Fruit fly (Drosophila melanogaster) whole organism, wandering third instar larva: ENCODE results near the gene Spp.

Source experiments
- Abd-B ChIP-seq: fragments of >200 bp; optimal IDR thresholded peaks from 2 replicates; lab custom pipeline; 2017; ENCODE audit warnings: missing biosample characterization, missing genetic modification characterization
- CG32264 ChIP-seq: fragments of 200-800 bp; sonication (Bioruptor generic); optimal IDR thresholded peaks from 2 replicates; lab custom pipeline; 2016; ENCODE audit warnings: missing biosample characterization, missing genetic modification characterization
- CrebA ChIP-seq: fragments of 200-800 bp; sonication (Bioruptor generic); optimal IDR thresholded peaks from 2 replicates; lab custom pipeline; 2016; ENCODE audit warnings: missing biosample characterization, mild to moderate bottlenecking, missing genetic modification characterization, borderline replicate concordance
- Dfd ChIP-seq: fragments of >200 bp; optimal IDR thresholded peaks from 2 replicates; lab custom pipeline; 2017; ENCODE audit warnings: missing biosample characterization, missing genetic modification characterization
- Dif ChIP-seq: fragments of 200-275, 200-300 bp; sonication (Bioruptor generic); optimal IDR thresholded peaks from 2 replicates; lab custom pipeline; 2018; ENCODE audit warnings: missing biosample characterization, missing genetic modification characterization; ENCODE audit not compliant: partially characterized antibody
- GATAd ChIP-seq: sonication (Bioruptor generic); optimal IDR thresholded peaks from 2 replicates; lab custom pipeline; 2016; ENCODE audit warnings: missing biosample characterization, missing genetic modification characterization
- HLH106 ChIP-seq: fragments of 200-800 bp; optimal IDR thresholded peaks from 3 replicates; lab custom pipeline; 2019; ENCODE audit warnings: missing biosample characterization, mild to moderate bottlenecking, missing genetic modification characterization, moderate library complexity
- Hnf4 ChIP-seq: fragments of 200-800 bp; sonication (Bioruptor generic); optimal IDR thresholded peaks from 2 replicates; lab custom pipeline; 2016; ENCODE audit warnings: missing biosample characterization, mild to moderate bottlenecking, missing genetic modification characterization
- Hr78 ChIP-seq: fragments of >200 bp; optimal IDR thresholded peaks from 2 replicates; lab custom pipeline; 2017; ENCODE audit warnings: missing biosample characterization, missing genetic modification characterization
- Hr83 ChIP-seq: fragments of 200-300 bp; sonication (Bioruptor generic); optimal IDR thresholded peaks from 2 replicates; lab custom pipeline; 2016; ENCODE audit warnings: missing biosample characterization, mild to moderate bottlenecking, missing genetic modification characterization, moderate library complexity; ENCODE audit not compliant: poor library complexity, severe bottlenecking
- Jra ChIP-seq: sonication (Bioruptor generic); optimal IDR thresholded peaks from 2 replicates; lab custom pipeline; 2016; ENCODE audit warnings: missing biosample characterization, missing genetic modification characterization
- Mio ChIP-seq: sonication (Bioruptor generic); optimal IDR thresholded peaks from 2 replicates; lab custom pipeline; 2016; ENCODE audit warnings: missing biosample characterization, missing genetic modification characterization
- Myc ChIP-seq: fragments of >200 bp; optimal IDR thresholded peaks from 2 replicates; lab custom pipeline; 2017
- N ChIP-seq: fragments of >200 bp; optimal IDR thresholded peaks from 2 replicates; lab custom pipeline; 2018; ENCODE audit warnings: missing biosample characterization, missing external identifiers, missing genetic modification characterization
- OdsH ChIP-seq: fragments of 200-800 bp; sonication (Bioruptor generic); optimal IDR thresholded peaks from 2 replicates; lab custom pipeline; 2016; ENCODE audit warnings: missing biosample characterization, mild to moderate bottlenecking, missing genetic modification characterization
- Rel ChIP-seq, 2 experiments: fragments of 200-800 bp; sonication (Bioruptor generic) in 1 of 2; optimal IDR thresholded peaks; 2 replicates in 1 of 2; 3 replicates in 1 of 2; lab custom pipeline; 2016 to 2019; ENCODE audit warnings: mild to moderate bottlenecking in 2 of 2, missing biosample characterization in 2 of 2, missing genetic modification characterization in 2 of 2, moderate library complexity in 1 of 2
- Sp1 ChIP-seq: fragments of 200-800 bp; sonication (Bioruptor generic); optimal IDR thresholded peaks from 3 replicates; lab custom pipeline; 2019; ENCODE audit warnings: missing biosample characterization, mild to moderate bottlenecking, missing genetic modification characterization, moderate library complexity
- Vsx2 ChIP-seq: fragments of 200-300, 225-300 bp; sonication (Bioruptor generic); optimal IDR thresholded peaks from 2 replicates; lab custom pipeline; 2018; ENCODE audit warnings: missing biosample characterization, missing genetic modification characterization; ENCODE audit not compliant: partially characterized antibody
- br ChIP-seq: fragments of 200-800 bp; sonication (Bioruptor generic); optimal IDR thresholded peaks from 2 replicates; lab custom pipeline; 2016; ENCODE audit warnings: missing biosample characterization, missing genetic modification characterization
- dl ChIP-seq, 2 experiments: fragments of 175-275, 200-275 bp in 1 of 2; fragments of 200-275 bp in 1 of 2; sonication (Bioruptor generic); optimal IDR thresholded peaks; lab custom pipeline; 2018; ENCODE audit warnings: mild to moderate bottlenecking in 2 of 2, missing biosample characterization in 2 of 2, missing genetic modification characterization in 2 of 2, moderate library complexity in 2 of 2; ENCODE audit not compliant: partially characterized antibody in 2 of 2, insufficient read depth in 1 of 2
- dmrt93B ChIP-seq: fragments of 200-800 bp; sonication (Bioruptor generic); optimal IDR thresholded peaks from 2 replicates; lab custom pipeline; 2018; ENCODE audit warnings: missing biosample characterization, mild to moderate bottlenecking, missing genetic modification characterization
- dsf ChIP-seq: sonication (Bioruptor generic); optimal IDR thresholded peaks from 2 replicates; lab custom pipeline; 2016; ENCODE audit warnings: missing biosample characterization, missing genetic modification characterization, borderline replicate concordance
- ey ChIP-seq: fragments of 200-800 bp; sonication (Bioruptor generic); optimal IDR thresholded peaks from 2 replicates; lab custom pipeline; 2016; ENCODE audit warnings: missing biosample characterization, missing genetic modification characterization
- foxo ChIP-seq, 2 experiments: fragments of 200-800 bp; sonication (Bioruptor generic); optimal IDR thresholded peaks; 2 replicates in 1 of 2; 3 replicates in 1 of 2; lab custom pipeline; 2016 to 2017; ENCODE audit warnings: missing biosample characterization in 2 of 2, missing genetic modification characterization in 2 of 2
- fru ChIP-seq: fragments of 200-800 bp; sonication (Bioruptor generic); optimal IDR thresholded peaks from 3 replicates; lab custom pipeline; 2016; ENCODE audit warnings: missing biosample characterization, mild to moderate bottlenecking, missing genetic modification characterization
- h ChIP-seq: fragments of 200-800 bp; sonication (Bioruptor generic); optimal IDR thresholded peaks from 3 replicates; lab custom pipeline; 2016; ENCODE audit warnings: missing biosample characterization, mild to moderate bottlenecking, missing genetic modification characterization
- jim ChIP-seq: fragments of 175-275, 200-325 bp; sonication (Bioruptor generic); optimal IDR thresholded peaks from 2 replicates; lab custom pipeline; 2016; ENCODE audit warnings: missing biosample characterization, mild to moderate bottlenecking, missing genetic modification characterization
- lola ChIP-seq: fragments of >200 bp; optimal IDR thresholded peaks from 2 replicates; lab custom pipeline; 2017; ENCODE audit warnings: missing biosample characterization, missing genetic modification characterization
- pan ChIP-seq: fragments of >200 bp; optimal IDR thresholded peaks from 2 replicates; lab custom pipeline; 2017
- psq ChIP-seq: fragments of 200-800 bp; sonication (Bioruptor generic); optimal IDR thresholded peaks from 3 replicates; lab custom pipeline; 2017; ENCODE audit warnings: missing biosample characterization, mild to moderate bottlenecking, missing genetic modification characterization, moderate library complexity
- rgr ChIP-seq: fragments of 200-800 bp; sonication (Bioruptor generic); optimal IDR thresholded peaks from 3 replicates; lab custom pipeline; 2016; ENCODE audit warnings: missing biosample characterization, mild to moderate bottlenecking, missing genetic modification characterization
- sage ChIP-seq: fragments of 200-800 bp; sonication (Bioruptor generic); optimal IDR thresholded peaks from 2 replicates; lab custom pipeline; 2016; ENCODE audit warnings: missing biosample characterization, mild to moderate bottlenecking, missing genetic modification characterization
- sv ChIP-seq: fragments of 200-800 bp; sonication (Bioruptor generic); optimal IDR thresholded peaks from 3 replicates; lab custom pipeline; 2016; ENCODE audit warnings: missing biosample characterization, missing genetic modification characterization
- tai ChIP-seq: sonication (Bioruptor generic); optimal IDR thresholded peaks from 2 replicates; lab custom pipeline; 2016; ENCODE audit warnings: missing biosample characterization, missing genetic modification characterization
- usp ChIP-seq: fragments of >200 bp; optimal IDR thresholded peaks from 2 replicates; lab custom pipeline; 2017; ENCODE audit warnings: missing biosample characterization, missing genetic modification characterization
- woc ChIP-seq: sonication (Bioruptor generic); optimal IDR thresholded peaks from 2 replicates; lab custom pipeline; 2016; ENCODE audit warnings: missing biosample characterization, mild to moderate bottlenecking, missing genetic modification characterization

Gene Spp

DNA sequence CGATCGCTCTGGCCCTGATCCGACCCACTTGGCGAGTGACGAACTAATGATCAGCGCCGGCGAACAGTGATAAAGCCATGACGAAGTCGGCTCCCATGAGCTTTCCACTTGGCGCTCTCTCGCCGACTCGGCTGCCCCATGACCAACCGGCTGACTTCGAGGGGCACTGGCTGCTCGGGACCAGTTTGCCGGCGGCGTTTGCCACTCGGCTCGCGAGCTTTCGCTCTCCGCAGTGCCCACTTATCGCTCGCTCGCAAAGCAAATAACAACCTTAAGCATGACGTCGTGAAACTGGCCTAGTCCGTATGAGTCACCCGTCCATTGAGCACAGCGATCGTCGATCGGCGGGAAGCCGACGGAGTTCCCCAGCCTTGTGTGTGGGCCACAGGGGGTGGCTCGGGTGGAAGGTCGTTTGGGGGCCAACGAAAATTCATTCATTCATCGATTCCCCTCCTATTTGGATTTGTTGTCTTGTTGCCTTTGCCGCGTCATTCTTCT is 8.0 kb upstream of the Spp start, which contains the start of gene Ets21C:
TSS of gene Ets21C (minus strand) at position 492 of the 498 bp plus-strand sequence.
- TF ChIP-seq Jra (peak; percentile 91), h (peak; percentile 51), Vsx2 (GFP tag; lab: Kevin White, UChicago) (no peak), Dif (GFP tag; lab: Kevin White, UChicago) (peak; percentile 69), lola (GFP tag; lab: Kevin White, UChicago) (no peak), Hnf4 (GFP tag; lab: Kevin White, UChicago) (no peak), Dfd (GFP tag; lab: Kevin White, UChicago) (no peak), Myc (lab: Kevin White, UChicago) (no peak), sage (no peak), Mio (GFP tag; lab: Kevin White, UChicago) (no peak), pan (lab: Kevin White, UChicago) (no peak), psq (no peak), tai (GFP tag; lab: Kevin White, UChicago) (no peak), dsf (GFP tag; lab: Kevin White, UChicago) (no peak), foxo (GFP tag; optimal IDR thresholded peaks at IDR 0.05; lab: Kevin White, UChicago) (no peak), rgr (GFP tag; lab: Kevin White, UChicago) (peak; percentile 2), HLH106 (tag; lab: Kevin White, UChicago) (no peak), dl (GFP tag; optimal IDR thresholded peaks at IDR 0.05; lab: Kevin White, UChicago; ENCODE audit: insufficient read depth in 1 of 2, partially characterized antibody in 2 of 2) (peak; percentile 35 to 39), Sp1 (GFP tag; lab: Kevin White, UChicago) (peak; percentile 26), OdsH (GFP tag; lab: Kevin White, UChicago) (peak; percentile 43), ey (GFP tag; lab: Kevin White, UChicago) (no peak), CG32264 (no peak), br (GFP tag; lab: Kevin White, UChicago) (no peak), sv (no peak), Hr78 (GFP tag; lab: Kevin White, UChicago) (no peak), Rel (GFP tag; optimal IDR thresholded peaks at IDR 0.05; lab: Kevin White, UChicago) (peak; percentile 27), Rel (tag; optimal IDR thresholded peaks at IDR 0.05; lab: Kevin White, UChicago) (peak; percentile 74), Abd-B (no peak), dmrt93B (no peak), jim (no peak), woc (GFP tag; lab: Kevin White, UChicago) (no peak), CrebA (no peak), fru (GFP tag; lab: Kevin White, UChicago) (no peak), Hr83 (GFP tag; lab: Kevin White, UChicago) (peak; percentile 61)

DNA sequence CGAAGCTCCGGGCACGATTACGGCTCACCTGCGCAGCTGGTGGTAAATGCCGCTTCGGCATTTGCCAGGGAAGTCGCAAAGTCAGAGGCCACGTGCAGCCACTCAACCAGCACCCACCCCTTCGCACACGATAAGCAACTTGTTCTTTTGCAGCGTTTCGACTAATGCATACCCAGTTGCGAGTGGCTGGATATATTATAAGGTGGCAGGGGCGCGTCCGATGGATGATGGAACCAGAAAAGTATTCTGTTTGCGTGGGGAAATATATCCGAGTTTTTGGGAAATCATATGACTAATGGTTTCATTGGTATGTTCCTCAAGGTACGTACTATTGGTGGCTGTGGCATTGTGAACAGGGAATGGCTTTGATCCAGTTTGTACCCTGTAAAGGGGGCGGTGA is 5.2 kb upstream of the Spp start:
- TF ChIP-seq dmrt93B (no peak), rgr (GFP tag; lab: Kevin White, UChicago) (no peak), GATAd (no peak), N (no peak), sage (no peak), OdsH (GFP tag; lab: Kevin White, UChicago) (no peak), Myc (lab: Kevin White, UChicago) (no peak), lola (GFP tag; lab: Kevin White, UChicago) (no peak), Mio (GFP tag; lab: Kevin White, UChicago) (no peak), CrebA (no peak), foxo (GFP tag; optimal IDR thresholded peaks at IDR 0.05; lab: Kevin White, UChicago) (no peak)

DNA sequence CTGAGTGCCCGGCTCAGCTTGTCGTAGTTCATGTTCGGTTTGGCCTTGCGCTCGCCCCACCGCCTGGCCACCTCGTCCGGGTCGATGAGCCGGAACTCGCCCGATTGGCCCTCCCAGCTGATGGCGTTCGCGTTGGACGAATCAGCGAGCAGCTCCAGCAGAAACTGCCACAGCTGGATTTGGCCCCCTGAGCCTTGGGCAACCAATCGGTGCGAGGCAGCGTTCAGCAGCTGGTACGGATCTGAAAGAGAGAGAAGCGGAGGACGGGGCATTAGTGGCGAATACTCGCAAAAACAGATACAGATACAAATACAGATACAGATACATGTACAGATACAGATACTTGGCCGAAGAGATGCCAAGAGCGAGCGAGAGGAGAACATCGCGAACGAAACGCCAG is 3.5 kb upstream of the Spp start:
- TF ChIP-seq ey (GFP tag; lab: Kevin White, UChicago) (no peak), Dfd (GFP tag; lab: Kevin White, UChicago) (no peak), Abd-B (no peak), usp (GFP tag; lab: Kevin White, UChicago) (no peak), dmrt93B (no peak), N (peak; percentile 50)
